Fruit fly (Drosophila melanogaster): ENCODE data around the gene CG2186.
A peak's percentile ranks its signal among the peaks of the same experiment; 100 is the strongest.

The CG2186 gene

dm6 chrX:10822678-10823440, 34.6 kb upstream of the CG2186 start (continued):
- TF ChIP-seq slou (GFP tag; optimal IDR thresholded peaks at IDR 0.05) = no peak
- TF ChIP-seq knrl (GFP tag; IDR thresholded peaks at IDR 0.05; ENCODE audit: partially characterized antibody) = no peak
- TF ChIP-seq CG14441 (GFP tag; IDR thresholded peaks at IDR 0.05) = no peak
- TF ChIP-seq Abd-B (GFP tag; optimal IDR thresholded peaks at IDR 0.05) = no peak
- TF ChIP-seq dmrt99B (tag; optimal IDR thresholded peaks at IDR 0.05) = peak; percentile 77
- TF ChIP-seq CG3163 (GFP tag; optimal IDR thresholded peaks at IDR 0.05) = no peak
- peak; percentile 66 for TF ChIP-seq Hsf (GFP tag; optimal IDR thresholded peaks at IDR 0.05)
- peak; percentile 61 for TF ChIP-seq trem (tag; optimal IDR thresholded peaks at IDR 0.05)
- peak; percentile 95 for TF ChIP-seq sens (GFP tag)
- peak; percentile 66 for TF ChIP-seq Blimp-1 (GFP tag; optimal IDR thresholded peaks at IDR 0.05)
- TF ChIP-seq Myb (GFP tag; optimal IDR thresholded peaks at IDR 0.05) = no peak
- TF ChIP-seq bcd (GFP tag; optimal IDR thresholded peaks at IDR 0.05) = peak; percentile 68
- peak; percentile 34 for TF ChIP-seq CG12071 (GFP tag; optimal IDR thresholded peaks at IDR 0.05)
- TF ChIP-seq B-H2 (GFP tag; optimal IDR thresholded peaks at IDR 0.05) = no peak
- TF ChIP-seq slbo (GFP tag; IDR thresholded peaks at IDR 0.05) = peak; percentile 58
- no peak for TF ChIP-seq kay (GFP tag; optimal IDR thresholded peaks at IDR 0.05)
- TF ChIP-seq tio (GFP tag; optimal IDR thresholded peaks at IDR 0.05) = peak; percentile 47
- no peak for TF ChIP-seq luna (GFP tag; optimal IDR thresholded peaks at IDR 0.05)
- no peak for TF ChIP-seq CG3726 (GFP tag; IDR thresholded peaks at IDR 0.05)
- no peak for TF ChIP-seq CG14050 (GFP tag; IDR thresholded peaks at IDR 0.05)
- peak; percentile 30 for TF ChIP-seq Max (GFP tag; optimal IDR thresholded peaks at IDR 0.05)
- peak; percentile 84 for TF ChIP-seq D19A (tag; optimal IDR thresholded peaks at IDR 0.05)
- peak; percentile 78 for TF ChIP-seq Xrp1 (GFP tag; IDR thresholded peaks at IDR 0.05)
- no peak for TF ChIP-seq zen2 (GFP tag; IDR thresholded peaks at IDR 0.05; ENCODE audit: partially characterized antibody)
- TF ChIP-seq ato (GFP tag; IDR thresholded peaks at IDR 0.05; ENCODE audit: partially characterized antibody) = no peak
- TF ChIP-seq en (GFP tag; optimal IDR thresholded peaks at IDR 0.05) = no peak
- no peak for TF ChIP-seq gcm2 (GFP tag; optimal IDR thresholded peaks at IDR 0.05)
- TF ChIP-seq CG12391 (tag; optimal IDR thresholded peaks at IDR 0.05) = peak; percentile 89
- peak; percentile 86 for TF ChIP-seq CG16815 (GFP tag; optimal IDR thresholded peaks at IDR 0.05)
- peak; percentile 29; the same call in 1 of the 2 replicates for TF ChIP-seq Nf-YA (GFP tag; IDR thresholded peaks at IDR 0.05)
- TF ChIP-seq tap (tag; optimal IDR thresholded peaks at IDR 0.05) = peak; percentile 68
- TF ChIP-seq HLHmδ (GFP tag; optimal IDR thresholded peaks at IDR 0.05) = no peak
- peak; percentile 29; the same call in 1 of the 2 replicates for TF ChIP-seq CG10366 (GFP tag; IDR thresholded peaks at IDR 0.05)
- no peak for TF ChIP-seq ssp (GFP tag; IDR thresholded peaks at IDR 0.05)
- no peak for TF ChIP-seq HmgD (GFP tag; optimal IDR thresholded peaks at IDR 0.05)
- TF ChIP-seq CG15514 (GFP tag; optimal IDR thresholded peaks at IDR 0.05) = peak; percentile 26
- no peak for TF ChIP-seq Lpt (GFP tag; optimal IDR thresholded peaks at IDR 0.05)
- TF ChIP-seq ERR (GFP tag; optimal IDR thresholded peaks at IDR 0.05) = no peak
- TF ChIP-seq CG8359 (GFP tag; optimal IDR thresholded peaks at IDR 0.05; ENCODE audit: borderline replicate concordance) = peak; percentile 16
- TF ChIP-seq CG6683 (GFP tag; optimal IDR thresholded peaks at IDR 0.05) = peak; percentile 56
- TF ChIP-seq ind (GFP tag; optimal IDR thresholded peaks at IDR 0.05) = peak; percentile 54
- peak; percentile 48; the same call in 1 of the 3 replicates for TF ChIP-seq zfh1 (GFP tag; IDR thresholded peaks at IDR 0.05)
- TF ChIP-seq nerfin-1 (tag; optimal IDR thresholded peaks at IDR 0.05) = peak; percentile 67
- no peak for TF ChIP-seq usp (GFP tag; optimal IDR thresholded peaks at IDR 0.05)
- no peak for TF ChIP-seq abd-A (tag; optimal IDR thresholded peaks at IDR 0.05)
- TF ChIP-seq her (GFP tag; optimal IDR thresholded peaks at IDR 0.05) = no peak
- no peak for TF ChIP-seq CG12744 (GFP tag; optimal IDR thresholded peaks at IDR 0.05)
- peak; percentile 51 for TF ChIP-seq CG12769 (tag; optimal IDR thresholded peaks at IDR 0.05)
- no peak for TF ChIP-seq fu2 (GFP tag; optimal IDR thresholded peaks at IDR 0.05)
- TF ChIP-seq chif (GFP tag; optimal IDR thresholded peaks at IDR 0.05) = peak; percentile 18 to 55

Data from whole organism, embryonic.